Worm (Caenorhabditis elegans) whole organism, L4 larva: Measurements from ENCODE around the gene usip-1.

ENCODE experiments used
- ama-1 ChIP-seq: fragments of 150-350 bp; optimal IDR thresholded peaks from 2 replicates; lab custom pipeline; 2014; ENCODE audit warnings: inconsistent platforms, mixed read lengths
- ceh-82 ChIP-seq: sonication (generic microtip); optimal IDR thresholded peaks from 2 replicates; lab custom pipeline; 2017; ENCODE audit warnings: missing biosample characterization, missing genetic modification characterization
- ces-1 ChIP-seq: fragments of 150-350 bp; sonication (generic microtip); optimal IDR thresholded peaks from 4 replicates; lab custom pipeline; 2014; ENCODE audit warnings: missing biosample characterization, missing genetic modification reagents, missing genetic modification characterization
- dpl-1 ChIP-seq: fragments of 150-350 bp; optimal IDR thresholded peaks from 2 replicates; lab custom pipeline; 2014; ENCODE audit warnings: missing biosample characterization, missing genetic modification reagents, missing genetic modification characterization
- fkh-10 ChIP-seq: fragments of 150-350 bp; optimal IDR thresholded peaks from 2 replicates; lab custom pipeline; 2014; ENCODE audit warnings: missing biosample characterization, missing genetic modification reagents, missing genetic modification characterization
- hlh-11 ChIP-seq: fragments of 200-800 bp; sonication (Bioruptor generic); optimal IDR thresholded peaks from 2 replicates; lab custom pipeline; 2018; ENCODE audit warnings: mild to moderate bottlenecking, missing genetic modification characterization, missing compliant biosample characterization
- lin-13 ChIP-seq: fragments of 150-350 bp; optimal IDR thresholded peaks from 2 replicates; lab custom pipeline; 2014; ENCODE audit warnings: missing biosample characterization, missing genetic modification reagents, missing genetic modification characterization
- lin-39 ChIP-seq: fragments of 150-350 bp; optimal IDR thresholded peaks from 2 replicates; lab custom pipeline; 2014; ENCODE audit warnings: missing biosample characterization, missing genetic modification reagents, missing genetic modification characterization
- lsy-2 ChIP-seq, 2 experiments: fragments of 150-350 bp in 1 of 2; sonication (generic microtip) in 1 of 2; optimal IDR thresholded peaks; 2 replicates each; lab custom pipeline; 2014 to 2017; ENCODE audit warnings: missing biosample characterization in 2 of 2, missing genetic modification characterization in 2 of 2
- nhr-77 ChIP-seq: fragments of 150-350 bp; optimal IDR thresholded peaks from 2 replicates; lab custom pipeline; 2014; ENCODE audit warnings: missing biosample characterization, missing genetic modification characterization
- set-16 ChIP-seq: fragments of 200-800 bp; sonication (Bioruptor generic); IDR thresholded peaks from 2 replicates; pipeline ENCODE4 v1.3.6; 2022; ENCODE audit warnings: missing genetic modification reagents, missing genetic modification characterization, missing compliant biosample characterization

ce11 chrV:12152857-12153256, 31.1 kb downstream of the usip-1 start, which contains the start of gene C27A7.8:
- TF ChIP-seq ama-1 (lab: Kevin White, UChicago), result no peak
- no peak for TF ChIP-seq hlh-11 (tag; lab: Kevin White, UChicago)
- TF ChIP-seq lin-39 (tag; lab: Kevin White, UChicago), result no peak
- no peak for TF ChIP-seq lin-13 (GFP tag; lab: Kevin White, UChicago)
- TF ChIP-seq ces-1 (GFP tag; lab: Kevin White, UChicago), result no peak
- TF ChIP-seq nhr-77, result no peak
- no peak for TF ChIP-seq fkh-10 (GFP tag; lab: Kevin White, UChicago)
- TF ChIP-seq set-16 (GFP tag; lab: Robert Waterston, UW), result no peak
- no peak for TF ChIP-seq ceh-82
- TF ChIP-seq lsy-2 (tag; optimal IDR thresholded peaks at IDR 0.05; lab: Kevin White, UChicago), result no peak
- TF ChIP-seq dpl-1, result no peak
